Worm (Caenorhabditis elegans): ENCODE data around the gene gar-1.

- TF ChIP-seq nfya-1 (tag; optimal IDR thresholded peaks at IDR 0.05) = no peak
- no peak for TF ChIP-seq npax-4 (tag; optimal IDR thresholded peaks at IDR 0.05)
- no peak for TF ChIP-seq ama-1 (optimal IDR thresholded peaks at IDR 0.05)
- TF ChIP-seq ttx-3 (tag; optimal IDR thresholded peaks at IDR 0.05) = no peak
- no peak for TF ChIP-seq hlh-6 (tag; optimal IDR thresholded peaks at IDR 0.05)
- TF ChIP-seq pha-4 (tag; optimal IDR thresholded peaks at IDR 0.05) = no peak
- TF ChIP-seq unc-86 (tag; optimal IDR thresholded peaks at IDR 0.05) = no peak
- TF ChIP-seq unc-3 (GFP tag; conservative IDR thresholded peaks at IDR 0.05) = no peak
- no peak for TF ChIP-seq unc-3 (tag; optimal IDR thresholded peaks at IDR 0.05)
- TF ChIP-seq ceh-22 (tag; optimal IDR thresholded peaks at IDR 0.05) = no peak
- no peak for TF ChIP-seq fkh-6 (tag; optimal IDR thresholded peaks at IDR 0.05)
- no peak for TF ChIP-seq nhr-11 (tag; optimal IDR thresholded peaks at IDR 0.05)
- TF ChIP-seq T23F11.4 (GFP tag; optimal IDR thresholded peaks at IDR 0.05) = no peak
- no peak for TF ChIP-seq tbx-2 (tag; optimal IDR thresholded peaks at IDR 0.05)
- no peak for TF ChIP-seq K09A11.1 (tag; optimal IDR thresholded peaks at IDR 0.05; ENCODE audit: insufficient read depth)
Observed at ce11 chrX:6473698-6474314, 10.9 kb downstream of the gar-1 start, which contains the start of the genes C15B12.4 and C15B12.8.

Data from whole organism, late embryonic.